Worm (Caenorhabditis elegans) whole organism, young adult: ENCODE data around the gene K03B4.6.

Experiments used
- B0261.1 ChIP-seq: sonication (generic microtip); optimal IDR thresholded peaks from 2 replicates; lab custom pipeline; 2016; ENCODE audit warnings: mild to moderate bottlenecking, missing genetic modification characterization, moderate library complexity, missing compliant biosample characterization
- B0336.3 ChIP-seq: fragments of 200-800 bp; sonication (Bioruptor generic); IDR thresholded peaks from 2 replicates; pipeline ENCODE4 v1.3.6; 2022; ENCODE audit warnings: missing genetic modification characterization, missing compliant biosample characterization
- C17E4.6 ChIP-seq: fragments of 200-800 bp; sonication (Bioruptor generic); IDR thresholded peaks from 2 replicates; pipeline ENCODE4 v1.3.6; 2022; ENCODE audit warnings: missing genetic modification reagents, missing genetic modification characterization, missing compliant biosample characterization
- D2030.7 ChIP-seq: fragments of 200-800 bp; sonication (Bioruptor generic); IDR thresholded peaks from 2 replicates; pipeline ENCODE4 v1.3.6; 2022; ENCODE audit warnings: missing genetic modification reagents, missing genetic modification characterization, missing compliant biosample characterization
- F49E8.2 ChIP-seq: sonication (generic microtip); optimal IDR thresholded peaks from 3 replicates; lab custom pipeline; 2017; ENCODE audit warnings: missing genetic modification characterization, mild to moderate bottlenecking, missing compliant biosample characterization, antibody characterized with exemption, moderate library complexity; ENCODE audit not compliant: insufficient read depth
- F57A8.1 ChIP-seq: fragments of 200-800 bp; sonication (Bioruptor generic); optimal IDR thresholded peaks from 2 replicates; lab custom pipeline; 2018; ENCODE audit warnings: mild to moderate bottlenecking, missing genetic modification characterization, moderate library complexity, missing compliant biosample characterization
- F57C9.4 ChIP-seq: sonication (generic microtip); optimal IDR thresholded peaks from 2 replicates; lab custom pipeline; 2017; ENCODE audit warnings: mild to moderate bottlenecking, missing genetic modification characterization, missing compliant biosample characterization
- T07F8.4 ChIP-seq: sonication (generic microtip); optimal IDR thresholded peaks from 2 replicates; lab custom pipeline; 2016; ENCODE audit warnings: mild to moderate bottlenecking, missing genetic modification characterization, moderate library complexity, missing compliant biosample characterization
- Y53F4B.3 ChIP-seq: fragments of 200-800 bp; sonication (Bioruptor generic); IDR thresholded peaks from 2 replicates; pipeline ENCODE4 v1.3.6; 2022; ENCODE audit warnings: missing genetic modification reagents, missing genetic modification characterization, missing compliant biosample characterization
- Y56A3A.18 ChIP-seq: fragments of 200-800 bp; sonication (Bioruptor generic); IDR thresholded peaks from 2 replicates; pipeline ENCODE4 v1.3.6; 2022; ENCODE audit warnings: missing genetic modification reagents, missing genetic modification characterization, missing compliant biosample characterization
- atf-7 ChIP-seq: sonication (generic microtip); optimal IDR thresholded peaks from 2 replicates; lab custom pipeline; 2017; ENCODE audit warnings: mild to moderate bottlenecking, missing genetic modification characterization, missing compliant biosample characterization
- athp-1 ChIP-seq: sonication (generic microtip); optimal IDR thresholded peaks from 2 replicates; lab custom pipeline; 2017; ENCODE audit warnings: mild to moderate bottlenecking, missing genetic modification characterization, missing compliant biosample characterization
- attf-5 ChIP-seq: fragments of 200-800 bp; sonication (Bioruptor generic); optimal IDR thresholded peaks from 2 replicates; lab custom pipeline; 2018; ENCODE audit warnings: mild to moderate bottlenecking, missing genetic modification characterization, missing compliant biosample characterization
- cebp-1 ChIP-seq, 2 experiments: fragments of 200-800 bp in 1 of 2; sonication (Bioruptor generic) in 1 of 2; sonication (generic microtip) in 1 of 2; IDR thresholded peaks in 1 of 2; optimal IDR thresholded peaks in 1 of 2; 2 replicates each; pipeline versions ENCODE4 v1.3.6 to Lab custom; 2017 to 2022; ENCODE audit warnings: missing compliant biosample characterization in 2 of 2, missing genetic modification characterization in 2 of 2, mild to moderate bottlenecking in 1 of 2, missing genetic modification reagents in 1 of 2, moderate library complexity in 1 of 2
- ceh-79 ChIP-seq: sonication (generic microtip); optimal IDR thresholded peaks from 2 replicates; lab custom pipeline; 2017; ENCODE audit warnings: mild to moderate bottlenecking, missing genetic modification characterization, missing compliant biosample characterization
- ceh-91 ChIP-seq: fragments of 200-800 bp; sonication (Bioruptor generic); IDR thresholded peaks from 2 replicates; pipeline ENCODE4 v1.3.6; 2022; ENCODE audit warnings: missing genetic modification reagents, missing genetic modification characterization, missing compliant biosample characterization
- dox-1 ChIP-seq: fragments of 200-800 bp; sonication (Bioruptor generic); IDR thresholded peaks from 2 replicates; pipeline ENCODE4 v1.3.6; 2022; ENCODE audit warnings: missing genetic modification reagents, missing genetic modification characterization, missing compliant biosample characterization
- dpff-1 ChIP-seq: sonication (generic microtip); optimal IDR thresholded peaks from 2 replicates; lab custom pipeline; 2017; ENCODE audit warnings: mild to moderate bottlenecking, missing genetic modification characterization, missing compliant biosample characterization
- egl-18 ChIP-seq: fragments of 200-800 bp; sonication (Bioruptor generic); IDR thresholded peaks from 2 replicates; pipeline ENCODE4 v1.3.6; 2022; ENCODE audit warnings: missing genetic modification reagents, missing genetic modification characterization, missing compliant biosample characterization
- egl-44 ChIP-seq: fragments of 200-800 bp; sonication (Bioruptor generic); IDR thresholded peaks from 2 replicates; pipeline ENCODE4 v1.3.6; 2022; ENCODE audit warnings: missing genetic modification reagents, missing genetic modification characterization, missing compliant biosample characterization
- egrh-3 ChIP-seq: fragments of 200-800 bp; sonication (Bioruptor generic); IDR thresholded peaks from 2 replicates; pipeline ENCODE4 v1.3.6; 2022; ENCODE audit warnings: missing genetic modification reagents, missing genetic modification characterization, missing compliant biosample characterization
- ekl-4 ChIP-seq: fragments of 200-800 bp; sonication (Bioruptor generic); IDR thresholded peaks from 2 replicates; pipeline ENCODE4 v1.3.6; 2022; ENCODE audit warnings: missing genetic modification reagents, missing genetic modification characterization, missing compliant biosample characterization
- gei-17 ChIP-seq: fragments of 200-800 bp; sonication (Bioruptor generic); optimal IDR thresholded peaks from 2 replicates; lab custom pipeline; 2018; ENCODE audit warnings: mild to moderate bottlenecking, missing genetic modification characterization, missing compliant biosample characterization
- hmg-1.2 ChIP-seq: fragments of 200-800 bp; sonication (Bioruptor generic); IDR thresholded peaks from 2 replicates; pipeline ENCODE4 v1.3.6; 2022; ENCODE audit warnings: missing genetic modification reagents, missing genetic modification characterization, missing compliant biosample characterization
- hmg-20 ChIP-seq: fragments of 200-800 bp; sonication (Bioruptor generic); IDR thresholded peaks from 2 replicates; pipeline ENCODE4 v1.3.6; 2022; ENCODE audit warnings: missing genetic modification reagents, missing genetic modification characterization, missing compliant biosample characterization
- lag-1 ChIP-seq: fragments of 200-800 bp; sonication (Bioruptor generic); IDR thresholded peaks from 2 replicates; pipeline ENCODE4 v1.3.6; 2022; ENCODE audit warnings: missing genetic modification reagents, missing genetic modification characterization, missing compliant biosample characterization
- let-607 ChIP-seq, 2 experiments: fragments of 200-800 bp in 1 of 2; sonication (Bioruptor generic) in 1 of 2; sonication (generic microtip) in 1 of 2; optimal IDR thresholded peaks; 2 replicates each; lab custom pipeline; 2016 to 2018; ENCODE audit warnings: mild to moderate bottlenecking in 2 of 2, missing compliant biosample characterization in 2 of 2, missing genetic modification characterization in 2 of 2, moderate library complexity in 2 of 2, missing genotype in 1 of 2
- lir-1 ChIP-seq: fragments of 200-800 bp; sonication (Bioruptor generic); conservative IDR thresholded peaks from 2 replicates; pipeline ENCODE4 v1.3.6; 2022; ENCODE audit warnings: missing genetic modification reagents, missing genetic modification characterization, missing compliant biosample characterization
- madf-10 ChIP-seq: sonication (generic microtip); optimal IDR thresholded peaks from 2 replicates; lab custom pipeline; 2016; ENCODE audit warnings: mild to moderate bottlenecking, missing genetic modification characterization, missing compliant biosample characterization
- madf-8 ChIP-seq: fragments of 200-800 bp; sonication (Bioruptor generic); conservative IDR thresholded peaks from 2 replicates; pipeline ENCODE4 v1.3.6; 2022; ENCODE audit warnings: missing genetic modification reagents, missing genetic modification characterization, missing compliant biosample characterization
- nfya-2 ChIP-seq: fragments of 200-800 bp; sonication (Bioruptor generic); IDR thresholded peaks from 2 replicates; pipeline ENCODE4 v1.3.6; 2022; ENCODE audit warnings: missing genetic modification reagents, missing genetic modification characterization, missing compliant biosample characterization
- nfyb-1 ChIP-seq: fragments of 200-800 bp; sonication (Bioruptor generic); IDR thresholded peaks from 2 replicates; pipeline ENCODE4 v1.3.6; 2022; ENCODE audit warnings: missing genetic modification reagents, missing genetic modification characterization, missing compliant biosample characterization
- nhr-179 ChIP-seq: sonication (generic microtip); optimal IDR thresholded peaks from 2 replicates; lab custom pipeline; 2016; ENCODE audit warnings: mild to moderate bottlenecking, missing genetic modification characterization, missing compliant biosample characterization
- nhr-27 ChIP-seq: fragments of 200-800 bp; sonication (Bioruptor generic); optimal IDR thresholded peaks from 2 replicates; lab custom pipeline; 2018; ENCODE audit warnings: mild to moderate bottlenecking, missing genetic modification characterization, moderate library complexity, missing compliant biosample characterization
- rcor-1 ChIP-seq: fragments of 200-800 bp; sonication (Bioruptor generic); IDR thresholded peaks from 2 replicates; pipeline ENCODE4 v1.3.6; 2022; ENCODE audit warnings: missing genetic modification reagents, missing genetic modification characterization, missing compliant biosample characterization
- rec-8 ChIP-seq, 2 experiments: sonication (generic microtip); optimal IDR thresholded peaks; 2 replicates each; lab custom pipeline; 2016; ENCODE audit warnings: mild to moderate bottlenecking in 2 of 2, missing genetic modification characterization in 2 of 2, missing genetic modification reagents in 2 of 2, missing genotype in 2 of 2, missing biosample characterization in 1 of 2, missing compliant biosample characterization in 1 of 2, moderate library complexity in 1 of 2
- repo-1 ChIP-seq: sonication (generic microtip); optimal IDR thresholded peaks from 2 replicates; lab custom pipeline; 2017; ENCODE audit warnings: mild to moderate bottlenecking, missing genetic modification characterization, missing compliant biosample characterization
- snpc-1.1 ChIP-seq: sonication (generic microtip); optimal IDR thresholded peaks from 2 replicates; lab custom pipeline; 2017; ENCODE audit warnings: missing genetic modification characterization, mild to moderate bottlenecking, missing compliant biosample characterization, antibody characterized with exemption, moderate library complexity, missing genotype, missing genetic modification reagents; ENCODE audit not compliant: insufficient read depth
- somi-1 ChIP-seq: fragments of 200-800 bp; sonication (Bioruptor generic); optimal IDR thresholded peaks from 2 replicates; lab custom pipeline; 2018; ENCODE audit warnings: mild to moderate bottlenecking, missing genetic modification characterization, missing compliant biosample characterization
- sptf-2 ChIP-seq: fragments of 200-800 bp; sonication (Bioruptor generic); optimal IDR thresholded peaks from 2 replicates; lab custom pipeline; 2018; ENCODE audit warnings: mild to moderate bottlenecking, missing genetic modification characterization, missing compliant biosample characterization
- unc-130 ChIP-seq: sonication (generic microtip); optimal IDR thresholded peaks from 2 replicates; lab custom pipeline; 2016; ENCODE audit warnings: missing genetic modification reagents, missing genetic modification characterization, missing compliant biosample characterization
- unc-62 ChIP-seq: fragments of 150-350 bp; optimal IDR thresholded peaks from 2 replicates; lab custom pipeline; 2014; ENCODE audit warnings: missing biosample characterization, missing genetic modification reagents, missing genetic modification characterization
- zfh-2 ChIP-seq: fragments of 200-800 bp; sonication (Bioruptor generic); conservative IDR thresholded peaks from 2 replicates; pipeline ENCODE4 v1.3.6; 2022; ENCODE audit warnings: missing genetic modification reagents, missing genetic modification characterization, missing compliant biosample characterization
- zim-3 ChIP-seq: sonication (generic microtip); optimal IDR thresholded peaks from 2 replicates; lab custom pipeline; 2017; ENCODE audit warnings: mild to moderate bottlenecking, missing genetic modification characterization, moderate library complexity, missing compliant biosample characterization
- ztf-25 ChIP-seq: fragments of 200-800 bp; sonication (Bioruptor generic); IDR thresholded peaks from 2 replicates; pipeline ENCODE4 v1.3.6; 2022; ENCODE audit warnings: missing genetic modification reagents, missing genetic modification characterization, missing compliant biosample characterization

The K03B4.6 gene

DNA sequence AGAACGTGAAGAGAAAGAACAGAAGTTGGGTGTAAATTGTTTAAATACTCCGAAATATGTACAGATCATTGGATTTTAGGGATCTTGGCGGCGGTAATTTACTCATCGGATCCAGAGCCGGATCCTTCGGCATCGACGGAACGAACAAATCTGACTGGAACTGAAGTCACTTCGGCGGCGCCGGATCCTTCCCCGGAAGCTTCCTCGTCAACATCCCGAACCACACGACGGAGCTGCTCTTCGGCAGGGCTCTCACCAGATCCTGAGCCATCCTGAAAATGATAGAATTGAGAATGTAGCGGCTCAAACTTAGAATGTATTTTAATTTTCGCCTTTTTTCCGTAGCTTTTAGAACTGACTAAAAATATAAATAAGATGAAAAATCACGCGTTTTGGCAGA lies 15.7 kb upstream of the K03B4.6 start:
- TF ChIP-seq zim-3 (tag; lab: Kevin White, UChicago), result no peak
- TF ChIP-seq zfh-2 (GFP tag; lab: Robert Waterston, UW), result 0 out of 2 replicates have a peak, but pooled peaks have one; percentile 31
- no peak for TF ChIP-seq rcor-1 (GFP tag; lab: Robert Waterston, UW)
- no peak for TF ChIP-seq madf-10 (tag; lab: Kevin White, UChicago)
- no peak for TF ChIP-seq unc-62 (GFP tag; lab: Kevin White, UChicago)
- TF ChIP-seq hmg-1.2 (GFP tag; lab: Robert Waterston, UW), result 0 out of 2 replicates have a peak, but pooled peaks have one; percentile 16
- TF ChIP-seq Y56A3A.18 (GFP tag; lab: Robert Waterston, UW), result 0 out of 2 replicates have a peak, but pooled peaks have one; percentile 22
- TF ChIP-seq ekl-4 (GFP tag; lab: Robert Waterston, UW), result no peak
- no peak for TF ChIP-seq nfya-2
- peak; percentile 69; the same call in 1 of the 2 replicates for TF ChIP-seq egrh-3 (GFP tag; lab: Robert Waterston, UW)

- TF ChIP-seq F57C9.4 (tag; lab: Kevin White, UChicago) (no peak), T07F8.4 (tag; lab: Kevin White, UChicago) (no peak), nfya-2 (no peak), zim-3 (tag; lab: Kevin White, UChicago) (peak; percentile 56), cebp-1 (GFP tag; IDR thresholded peaks at IDR 0.05; lab: Robert Waterston, UW) (no peak), cebp-1 (tag; optimal IDR thresholded peaks at IDR 0.05; lab: Kevin White, UChicago) (no peak), atf-7 (no peak), dpff-1 (tag; lab: Kevin White, UChicago) (no peak), nhr-27 (tag; lab: Kevin White, UChicago) (no peak), B0336.3 (GFP tag; lab: Robert Waterston, UW) (0 out of 2 replicates have a peak, but pooled peaks have one; percentile 24), zfh-2 (GFP tag; lab: Robert Waterston, UW) (no peak), unc-130 (GFP tag; lab: Kevin White, UChicago) (no peak), athp-1 (tag; lab: Kevin White, UChicago) (peak; percentile 49), nhr-179 (no peak), repo-1 (tag; lab: Kevin White, UChicago) (no peak), ceh-91 (GFP tag; lab: Robert Waterston, UW) (no peak), ceh-79 (tag; lab: Kevin White, UChicago) (peak; percentile 46), snpc-1.1 (tag; lab: Kevin White, UChicago) (no peak), somi-1 (no peak), F57A8.1 (GFP tag; lab: Kevin White, UChicago) (no peak), rec-8 (tag; optimal IDR thresholded peaks at IDR 0.05; lab: Kevin White, UChicago) (no peak), dox-1 (GFP tag; lab: Robert Waterston, UW) (0 out of 2 replicates have a peak, but pooled peaks have one; percentile 25), lir-1 (no peak), D2030.7 (GFP tag; lab: Robert Waterston, UW) (no peak), Y53F4B.3 (no peak), nfyb-1 (GFP tag; lab: Robert Waterston, UW) (peak; percentile 56; the same call in 1 of the 2 replicates), B0261.1 (tag; lab: Kevin White, UChicago) (no peak), madf-8 (GFP tag; lab: Robert Waterston, UW) (no peak), gei-17 (GFP tag; lab: Kevin White, UChicago) (no peak), egrh-3 (GFP tag; lab: Robert Waterston, UW) (no peak), ekl-4 (GFP tag; lab: Robert Waterston, UW) (no peak), egl-44 (no peak), hmg-1.2 (GFP tag; lab: Robert Waterston, UW) (no peak), C17E4.6 (GFP tag; lab: Robert Waterston, UW) (no peak), let-607 (tag; optimal IDR thresholded peaks at IDR 0.05; lab: Kevin White, UChicago) (no peak), attf-5 (GFP tag; lab: Kevin White, UChicago) (no peak), lag-1 (GFP tag; lab: Robert Waterston, UW) (no peak), ztf-25 (no peak), hmg-20 (GFP tag; lab: Robert Waterston, UW) (no peak; the same call in 1 of the 2 replicates), sptf-2 (no peak), egl-18 (GFP tag; lab: Robert Waterston, UW) (no peak), F49E8.2 (tag; lab: Kevin White, UChicago) (no peak)
Observed at ce11 chrV:4689234-4689633, 13.2 kb upstream of the K03B4.6 start, which contains the start of gene K03B4.1. K03B4.1 (plus strand) TSS chrV:4689330.
